Fruit fly (Drosophila melanogaster) whole organism, embryonic: ENCODE results near the gene CG43354.
A peak's percentile ranks its signal among the peaks of the same experiment; 100 is the strongest.

Experiments
- Asciz ChIP-seq: fragments of 200-800 bp; sonication (Bioruptor generic); optimal IDR thresholded peaks from 2 replicates; lab custom pipeline; 2017; ENCODE audit warnings: missing biosample characterization, mild to moderate bottlenecking, missing genetic modification characterization, missing genetic modification reagents
- Atf3 ChIP-seq: fragments of 200-800 bp; sonication (Bioruptor generic); optimal IDR thresholded peaks from 3 replicates; lab custom pipeline; 2016; ENCODE audit warnings: missing biosample characterization, missing genetic modification characterization
- Bgb ChIP-seq: fragments of 200-800 bp; sonication (Bioruptor generic); IDR thresholded peaks from 2 replicates; pipeline ENCODE4 v1.3.6; 2022; ENCODE audit warnings: missing biosample characterization, missing genetic modification characterization; ENCODE audit not compliant: partially characterized antibody
- CG10565 ChIP-seq: fragments of 200-800 bp; sonication (Bioruptor generic); optimal IDR thresholded peaks from 3 replicates; lab custom pipeline; 2016; ENCODE audit warnings: missing biosample characterization, mild to moderate bottlenecking, missing genetic modification characterization
- CG12391 ChIP-seq: fragments of 200-800 bp; sonication (Bioruptor generic); optimal IDR thresholded peaks from 3 replicates; lab custom pipeline; 2018; ENCODE audit warnings: missing biosample characterization, mild to moderate bottlenecking, missing genetic modification characterization, moderate library complexity
- CG14860 ChIP-seq: fragments of 200-800 bp; sonication (Bioruptor generic); IDR thresholded peaks from 3 replicates; pipeline ENCODE4 v1.3.6; 2022; ENCODE audit warnings: missing biosample characterization, missing genetic modification characterization; ENCODE audit not compliant: partially characterized antibody
- CG1529 ChIP-seq: fragments of 200-800 bp; sonication (Bioruptor generic); optimal IDR thresholded peaks from 3 replicates; lab custom pipeline; 2018; ENCODE audit warnings: missing biosample characterization, missing genetic modification characterization
- CG18262 ChIP-seq: fragments of 200-800 bp; optimal IDR thresholded peaks from 3 replicates; lab custom pipeline; 2019; ENCODE audit warnings: missing biosample characterization, mild to moderate bottlenecking, missing genetic modification characterization, moderate library complexity
- CG18619 ChIP-seq: fragments of 200-800 bp; sonication (Bioruptor generic); optimal IDR thresholded peaks from 3 replicates; lab custom pipeline; 2017; ENCODE audit warnings: missing biosample characterization, mild to moderate bottlenecking, missing genetic modification characterization
- CG2116 ChIP-seq: fragments of 200-800 bp; sonication (Bioruptor generic); optimal IDR thresholded peaks from 3 replicates; lab custom pipeline; 2018; ENCODE audit warnings: missing biosample characterization, mild to moderate bottlenecking, missing genetic modification characterization
- CG3065 ChIP-seq: fragments of 200-800 bp; sonication (Bioruptor generic); optimal IDR thresholded peaks from 2 replicates; lab custom pipeline; 2016; ENCODE audit warnings: missing biosample characterization, missing genetic modification characterization
- CG31388 ChIP-seq: fragments of 200-800 bp; sonication (Bioruptor generic); optimal IDR thresholded peaks from 2 replicates; lab custom pipeline; 2016; ENCODE audit warnings: missing biosample characterization, missing genetic modification characterization
- CG3163 ChIP-seq: fragments of 200-800 bp; sonication (Bioruptor generic); optimal IDR thresholded peaks from 3 replicates; lab custom pipeline; 2016; ENCODE audit warnings: missing biosample characterization, missing genetic modification characterization
- CG32532 ChIP-seq: fragments of 200-800 bp; sonication (Bioruptor generic); IDR thresholded peaks from 2 replicates; pipeline ENCODE4 v1.3.6; 2022; ENCODE audit warnings: missing biosample characterization, missing genetic modification characterization
- CG32767 ChIP-seq: fragments of 200-800 bp; sonication (Bioruptor generic); IDR thresholded peaks from 2 replicates; pipeline ENCODE4 v1.3.6; 2022; ENCODE audit warnings: missing biosample characterization, missing genetic modification characterization
- CG5245 ChIP-seq: fragments of 200-800 bp; sonication (Bioruptor generic); optimal IDR thresholded peaks from 3 replicates; lab custom pipeline; 2016; ENCODE audit warnings: missing biosample characterization, missing genetic modification characterization
- CG7556 ChIP-seq: fragments of 200-800 bp; sonication (Bioruptor generic); optimal IDR thresholded peaks from 2 replicates; lab custom pipeline; 2017; ENCODE audit warnings: missing biosample characterization, mild to moderate bottlenecking, missing genetic modification characterization
- CG7987 ChIP-seq: fragments of 200-800 bp; sonication (Bioruptor generic); optimal IDR thresholded peaks from 2 replicates; lab custom pipeline; 2018; ENCODE audit warnings: missing biosample characterization, mild to moderate bottlenecking, missing genetic modification characterization, moderate library complexity
- CG9609 ChIP-seq: fragments of 200-800 bp; sonication (Bioruptor generic); optimal IDR thresholded peaks from 3 replicates; lab custom pipeline; 2016; ENCODE audit warnings: missing biosample characterization, missing genetic modification characterization
- CG9932 ChIP-seq: fragments of 200-800 bp; sonication (Bioruptor generic); IDR thresholded peaks from 2 replicates; pipeline ENCODE4 v1.3.6; 2022; ENCODE audit warnings: missing biosample characterization, missing genetic modification characterization
- D19A ChIP-seq: fragments of 200-800 bp; optimal IDR thresholded peaks from 3 replicates; lab custom pipeline; 2019; ENCODE audit warnings: missing biosample characterization, mild to moderate bottlenecking, missing genetic modification characterization, moderate library complexity
- Dip2 ChIP-seq: fragments of 200-800 bp; sonication (Bioruptor generic); IDR thresholded peaks from 2 replicates; pipeline ENCODE4 v1.3.6; 2022; ENCODE audit warnings: missing biosample characterization, missing genetic modification characterization
- ERR ChIP-seq: fragments of 200-800 bp; sonication (Bioruptor generic); optimal IDR thresholded peaks from 2 replicates; lab custom pipeline; 2016; ENCODE audit warnings: missing biosample characterization, missing genetic modification characterization
- HmgD ChIP-seq: fragments of 200-800 bp; sonication (Bioruptor generic); optimal IDR thresholded peaks from 3 replicates; lab custom pipeline; 2016; ENCODE audit warnings: missing biosample characterization, missing genetic modification characterization
- Hsf ChIP-seq: fragments of 200-800 bp; sonication (Bioruptor generic); optimal IDR thresholded peaks from 3 replicates; lab custom pipeline; 2016; ENCODE audit warnings: missing biosample characterization, missing genetic modification characterization
- MESR4 ChIP-seq: fragments of 200-800 bp; sonication (Bioruptor generic); optimal IDR thresholded peaks from 2 replicates; lab custom pipeline; 2018; ENCODE audit warnings: missing biosample characterization, mild to moderate bottlenecking, missing genetic modification characterization, moderate library complexity
- Rx ChIP-seq: fragments of 200-800 bp; sonication (Bioruptor generic); IDR thresholded peaks from 2 replicates; pipeline ENCODE4 v1.3.6; 2022; ENCODE audit warnings: missing biosample characterization, missing genetic modification characterization
- Scr ChIP-seq: fragments of 200-800 bp; sonication (Bioruptor generic); IDR thresholded peaks from 2 replicates; pipeline ENCODE4 v1.3.6; 2022; ENCODE audit warnings: missing biosample characterization, missing genetic modification characterization; ENCODE audit not compliant: partially characterized antibody
- Spps ChIP-seq: fragments of 200-800 bp; sonication (Bioruptor generic); optimal IDR thresholded peaks from 2 replicates; lab custom pipeline; 2018; ENCODE audit warnings: missing biosample characterization, mild to moderate bottlenecking, missing genetic modification characterization
- Stat92E ChIP-seq, 3 experiments: fragments of >200 bp in 2 of 3; fragments of 200-800 bp in 1 of 3; sonication (Bioruptor generic) in 1 of 3; optimal IDR thresholded peaks; 2 replicates each; lab custom pipeline; 2017 to 2019; ENCODE audit warnings: missing biosample characterization in 3 of 3, missing genetic modification characterization in 3 of 3, mild to moderate bottlenecking in 1 of 3, moderate library complexity in 1 of 3
- ab ChIP-seq: fragments of 200-800 bp; sonication (Bioruptor generic); optimal IDR thresholded peaks from 2 replicates; lab custom pipeline; 2016; ENCODE audit warnings: missing biosample characterization, missing genetic modification characterization
- br ChIP-seq: fragments of >200 bp; optimal IDR thresholded peaks from 2 replicates; lab custom pipeline; 2017
- cas ChIP-seq: fragments of 200-800 bp; sonication (Bioruptor generic); IDR thresholded peaks from 2 replicates; pipeline ENCODE4 v1.3.6; 2022; ENCODE audit warnings: missing biosample characterization, missing genetic modification characterization
- crol ChIP-seq: fragments of 200-800 bp; sonication (Bioruptor generic); IDR thresholded peaks from 2 replicates; pipeline ENCODE4 v1.3.6; 2022; ENCODE audit warnings: missing biosample characterization, missing genetic modification characterization
- fd102C ChIP-seq: fragments of 200-800 bp; sonication (Bioruptor generic); optimal IDR thresholded peaks from 2 replicates; lab custom pipeline; 2018; ENCODE audit warnings: missing biosample characterization, mild to moderate bottlenecking, missing genetic modification characterization, moderate library complexity
- gcm ChIP-seq: fragments of 200-800 bp; sonication (Bioruptor generic); optimal IDR thresholded peaks from 2 replicates; lab custom pipeline; 2019; ENCODE audit warnings: missing biosample characterization, mild to moderate bottlenecking, missing genetic modification characterization, moderate library complexity
- ham ChIP-seq: fragments of 200-800 bp; sonication (Bioruptor generic); IDR thresholded peaks from 2 replicates; pipeline ENCODE4 v1.3.6; 2022; ENCODE audit warnings: missing biosample characterization, missing genetic modification characterization
- hbn ChIP-seq: fragments of 200-800 bp; sonication (Bioruptor generic); IDR thresholded peaks from 2 replicates; pipeline ENCODE4 v1.3.6; 2022; ENCODE audit warnings: missing biosample characterization, missing genetic modification characterization; ENCODE audit not compliant: partially characterized antibody
- lola ChIP-seq, 3 experiments: fragments of >200 bp in 2 of 3; fragments of 200-800 bp in 1 of 3; sonication (Bioruptor generic) in 1 of 3; optimal IDR thresholded peaks; 2 replicates each; lab custom pipeline; 2017 to 2019; ENCODE audit warnings: missing biosample characterization in 3 of 3, missing genetic modification characterization in 3 of 3, mild to moderate bottlenecking in 1 of 3, moderate library complexity in 1 of 3
- luna ChIP-seq: fragments of 200-800 bp; sonication (Bioruptor generic); optimal IDR thresholded peaks from 2 replicates; lab custom pipeline; 2016; ENCODE audit warnings: missing biosample characterization, missing genetic modification characterization
- mam ChIP-seq: fragments of 200-800 bp; sonication (Bioruptor generic); optimal IDR thresholded peaks from 3 replicates; lab custom pipeline; 2016; ENCODE audit warnings: missing biosample characterization, missing genetic modification characterization
- nom ChIP-seq: fragments of 200-800 bp; sonication (Bioruptor generic); optimal IDR thresholded peaks from 2 replicates; lab custom pipeline; 2017; ENCODE audit warnings: missing biosample characterization, missing genetic modification characterization, mild to moderate bottlenecking, moderate library complexity, missing genetic modification reagents
- odd ChIP-seq: fragments of 200-800 bp; sonication (Bioruptor generic); optimal IDR thresholded peaks from 2 replicates; lab custom pipeline; 2017; ENCODE audit warnings: missing biosample characterization, mild to moderate bottlenecking, missing genetic modification characterization
- pb ChIP-seq: fragments of 200-800 bp; sonication (Bioruptor generic); optimal IDR thresholded peaks from 3 replicates; lab custom pipeline; 2016; ENCODE audit warnings: missing biosample characterization, missing genetic modification characterization
- pfk ChIP-seq: fragments of 200-800 bp; sonication (Bioruptor generic); optimal IDR thresholded peaks from 2 replicates; lab custom pipeline; 2018; ENCODE audit warnings: missing biosample characterization, mild to moderate bottlenecking, missing genetic modification characterization, moderate library complexity
- phol ChIP-seq: fragments of 200-800 bp; sonication (Bioruptor generic); optimal IDR thresholded peaks from 3 replicates; lab custom pipeline; 2018; ENCODE audit warnings: missing biosample characterization, mild to moderate bottlenecking, missing genetic modification characterization, moderate library complexity
- row ChIP-seq: fragments of 200-800 bp; sonication (Bioruptor generic); IDR thresholded peaks from 3 replicates; pipeline ENCODE4 v1.3.6; 2022; ENCODE audit warnings: missing biosample characterization, missing genetic modification characterization
- run ChIP-seq: fragments of 200-800 bp; sonication (Bioruptor generic); optimal IDR thresholded peaks from 3 replicates; lab custom pipeline; 2018; ENCODE audit warnings: missing biosample characterization, mild to moderate bottlenecking, missing genetic modification characterization
- salm ChIP-seq: fragments of 200-800 bp; sonication (Bioruptor generic); optimal IDR thresholded peaks from 2 replicates; lab custom pipeline; 2018; ENCODE audit warnings: missing biosample characterization, mild to moderate bottlenecking, missing genetic modification characterization
- shn ChIP-seq: fragments of 200-800 bp; sonication (Bioruptor generic); optimal IDR thresholded peaks from 3 replicates; lab custom pipeline; 2016; ENCODE audit warnings: missing biosample characterization, missing genetic modification characterization
- sima ChIP-seq: fragments of 200-800 bp; sonication (Bioruptor generic); optimal IDR thresholded peaks from 2 replicates; lab custom pipeline; 2016; ENCODE audit warnings: missing biosample characterization, missing genetic modification characterization

The CG43354 gene

dm6 chr2L:18310489-18310888, 1.2 kb upstream of the CG43354 start (continued):
- no peak for TF ChIP-seq HmgD (GFP tag; lab: Kevin White, UChicago)
- no peak for TF ChIP-seq pfk (GFP tag; lab: Kevin White, UChicago)
- TF ChIP-seq MESR4 (GFP tag; lab: Kevin White, UChicago) = no peak
- peak; percentile 8 for TF ChIP-seq Hsf (GFP tag; lab: Kevin White, UChicago)
- no peak for TF ChIP-seq Dip2
- TF ChIP-seq row (GFP tag; lab: Robert Waterston, UW) = peak; percentile 72
- TF ChIP-seq br (lab: Kevin White, UChicago) = no peak
- TF ChIP-seq CG3065 (GFP tag; lab: Kevin White, UChicago) = no peak
- no peak for TF ChIP-seq CG3163 (GFP tag; lab: Kevin White, UChicago)
- TF ChIP-seq salm (tag; lab: Kevin White, UChicago) = peak; percentile 6
- TF ChIP-seq CG9609 (GFP tag; lab: Kevin White, UChicago) = no peak
- no peak for TF ChIP-seq Atf3
- TF ChIP-seq nom = peak; percentile 59
- TF ChIP-seq CG9932 = no peak
- no peak for TF ChIP-seq shn
- peak; percentile 76 for TF ChIP-seq CG12391
- peak; percentile 51; the same call in 1 of the 2 replicates for TF ChIP-seq CG32532
- no peak for TF ChIP-seq ab (GFP tag; lab: Kevin White, UChicago)
- TF ChIP-seq CG32767 (GFP tag; lab: Robert Waterston, UW) = 0 out of 2 replicates have a peak, but pooled peaks have one; percentile 14
- TF ChIP-seq ham (GFP tag; lab: Robert Waterston, UW) = no peak
- TF ChIP-seq cas (GFP tag; lab: Robert Waterston, UW) = no peak
- no peak for TF ChIP-seq crol (GFP tag; lab: Robert Waterston, UW)
- peak; percentile 41; the same call in 1 of the 2 replicates for TF ChIP-seq Rx (GFP tag; lab: Robert Waterston, UW)
- no peak for TF ChIP-seq Scr (GFP tag; lab: Robert Waterston, UW)
- TF ChIP-seq hbn (GFP tag; lab: Robert Waterston, UW) = no peak
- TF ChIP-seq run = no peak
- TF ChIP-seq gcm = peak; percentile 52
- TF ChIP-seq phol (tag; lab: Kevin White, UChicago) = peak; percentile 81
- TF ChIP-seq odd = no peak
- no peak for TF ChIP-seq Bgb (GFP tag; lab: Robert Waterston, UW)
- TF ChIP-seq sima (GFP tag; lab: Kevin White, UChicago) = no peak
- no peak for TF ChIP-seq CG14860 (GFP tag; lab: Robert Waterston, UW)
- TF ChIP-seq ERR (GFP tag; lab: Kevin White, UChicago) = no peak
- TF ChIP-seq CG10565 (GFP tag; lab: Kevin White, UChicago) = no peak
- TF ChIP-seq CG7987 (GFP tag; lab: Kevin White, UChicago) = no peak
- TF ChIP-seq fd102C (GFP tag; lab: Kevin White, UChicago) = no peak
- TF ChIP-seq CG5245 (GFP tag; lab: Kevin White, UChicago) = no peak
- TF ChIP-seq CG18619 (GFP tag; lab: Kevin White, UChicago) = no peak
- no peak for TF ChIP-seq luna (GFP tag; lab: Kevin White, UChicago)
- peak; percentile 54 for TF ChIP-seq CG1529 (GFP tag; lab: Kevin White, UChicago)
- peak; percentile 58 for TF ChIP-seq Asciz (GFP tag; lab: Kevin White, UChicago)
- no peak for TF ChIP-seq mam
- TF ChIP-seq CG2116 (GFP tag; lab: Kevin White, UChicago) = peak; percentile 23
- peak; percentile 53 for TF ChIP-seq Spps (tag; lab: Kevin White, UChicago)
- TF ChIP-seq CG18262 = peak; percentile 78
- peak; percentile 61 for TF ChIP-seq CG7556 (GFP tag; lab: Kevin White, UChicago)
- TF ChIP-seq pb (GFP tag; lab: Kevin White, UChicago) = no peak
- no peak for TF ChIP-seq CG31388 (GFP tag; lab: Kevin White, UChicago)
- TF ChIP-seq D19A (tag; lab: Kevin White, UChicago) = peak; percentile 31
- TF ChIP-seq lola (GFP tag; optimal IDR thresholded peaks at IDR 0.05; lab: Kevin White, UChicago) = peak in 1 of 3 experiments; percentile 74
- TF ChIP-seq Stat92E (GFP tag; optimal IDR thresholded peaks at IDR 0.05; lab: Kevin White, UChicago) = no peak
